Fruit fly (Drosophila melanogaster): Measurements from ENCODE around the gene CG1647.

CG1647 gene

dm6 chr3R:28857287-28858024, 37.4 kb downstream of the CG1647 start (continued):
- peak; percentile 18 for TF ChIP-seq CG18599 (GFP tag; optimal IDR thresholded peaks at IDR 0.05)
- peak; percentile 49 for TF ChIP-seq sisA (GFP tag; IDR thresholded peaks at IDR 0.05)
- TF ChIP-seq dan (GFP tag; IDR thresholded peaks at IDR 0.05) = no peak
- TF ChIP-seq CG17186 (GFP tag; optimal IDR thresholded peaks at IDR 0.05) = no peak
- TF ChIP-seq klu (GFP tag; IDR thresholded peaks at IDR 0.05) = no peak
- TF ChIP-seq tin (GFP tag; optimal IDR thresholded peaks at IDR 0.05) = peak; percentile 15
- peak; percentile 33 for TF ChIP-seq zf30C (GFP tag; optimal IDR thresholded peaks at IDR 0.05)
- TF ChIP-seq CG34224 (GFP tag; IDR thresholded peaks at IDR 0.05; ENCODE audit: partially characterized antibody) = no peak
- peak; percentile 41; the same call in 1 of the 2 replicates for TF ChIP-seq sens-2 (GFP tag; IDR thresholded peaks at IDR 0.05)
- TF ChIP-seq CHES-1-like (GFP tag; optimal IDR thresholded peaks at IDR 0.05) = no peak
- peak; percentile 42 for TF ChIP-seq PHDP (tag; optimal IDR thresholded peaks at IDR 0.05)
- TF ChIP-seq gsb-n (tag; optimal IDR thresholded peaks at IDR 0.05) = no peak
- TF ChIP-seq CG15696 (tag; optimal IDR thresholded peaks at IDR 0.05) = peak; percentile 1
- TF ChIP-seq gcm (GFP tag; optimal IDR thresholded peaks at IDR 0.05) = peak; percentile 29
- TF ChIP-seq Elba2 (GFP tag; optimal IDR thresholded peaks at IDR 0.05) = no peak
- no peak for TF ChIP-seq oc (tag; optimal IDR thresholded peaks at IDR 0.05)
- no peak for TF ChIP-seq MTF-1 (GFP tag; optimal IDR thresholded peaks at IDR 0.05; ENCODE audit: borderline replicate concordance)
- peak; percentile 36 for TF ChIP-seq CG6254 (GFP tag; optimal IDR thresholded peaks at IDR 0.05)
- no peak for TF ChIP-seq repo (GFP tag; optimal IDR thresholded peaks at IDR 0.05)
- no peak for TF ChIP-seq D19B (GFP tag; optimal IDR thresholded peaks at IDR 0.05)
- TF ChIP-seq pho (GFP tag; optimal IDR thresholded peaks at IDR 0.05) = no peak
- peak; percentile 39; the same call in 1 of the 2 replicates for TF ChIP-seq slbo (GFP tag; IDR thresholded peaks at IDR 0.05)
- no peak for TF ChIP-seq CrebB (tag; optimal IDR thresholded peaks at IDR 0.05)
- no peak for TF ChIP-seq bowl (GFP tag; IDR thresholded peaks at IDR 0.05)
- TF ChIP-seq CG10431 (GFP tag; optimal IDR thresholded peaks at IDR 0.05) = no peak
- peak; percentile 64 for TF ChIP-seq dysf (GFP tag; IDR thresholded peaks at IDR 0.05)
- TF ChIP-seq sr (GFP tag; IDR thresholded peaks at IDR 0.05) = no peak
- TF ChIP-seq CG12219 (GFP tag; optimal IDR thresholded peaks at IDR 0.05) = peak; percentile 31
- no peak for TF ChIP-seq CG4282 (GFP tag; optimal IDR thresholded peaks at IDR 0.05)
- no peak for TF ChIP-seq cg (GFP tag; optimal IDR thresholded peaks at IDR 0.05)
- TF ChIP-seq CG16815 (GFP tag; optimal IDR thresholded peaks at IDR 0.05) = no peak
- no peak for TF ChIP-seq rib (GFP tag; IDR thresholded peaks at IDR 0.05)
- TF ChIP-seq Atf6 (GFP tag; IDR thresholded peaks at IDR 0.05) = 0 out of 2 replicates have a peak, but pooled peaks have one; percentile 21
- peak; percentile 64 for TF ChIP-seq Ptx1 (GFP tag; IDR thresholded peaks at IDR 0.05)
- no peak for TF ChIP-seq CG6813 (GFP tag; optimal IDR thresholded peaks at IDR 0.05)
- TF ChIP-seq emc (GFP tag; optimal IDR thresholded peaks at IDR 0.05) = no peak
- no peak for TF ChIP-seq gro (GFP tag; optimal IDR thresholded peaks at IDR 0.05)
- TF ChIP-seq CG13296 (GFP tag; optimal IDR thresholded peaks at IDR 0.05) = no peak
- peak; percentile 35 for TF ChIP-seq pnt (GFP tag; optimal IDR thresholded peaks at IDR 0.05)
- TF ChIP-seq CG15073 (GFP tag; optimal IDR thresholded peaks at IDR 0.05) = no peak
- no peak for TF ChIP-seq CG10147 (GFP tag; optimal IDR thresholded peaks at IDR 0.05)
- TF ChIP-seq CG16863 (GFP tag; optimal IDR thresholded peaks at IDR 0.05) = peak; percentile 38
- TF ChIP-seq lov (optimal IDR thresholded peaks at IDR 0.05) = no peak
- no peak for TF ChIP-seq lov (GFP tag; IDR thresholded peaks at IDR 0.05)
- peak; percentile 33; the same call in 1 of the 3 replicates for TF ChIP-seq tgo (GFP tag; IDR thresholded peaks at IDR 0.05)
- TF ChIP-seq btn (GFP tag; optimal IDR thresholded peaks at IDR 0.05) = no peak
- no peak for TF ChIP-seq CG10267 (tag; optimal IDR thresholded peaks at IDR 0.05)
- peak; percentile 78 for TF ChIP-seq ci (GFP tag; IDR thresholded peaks at IDR 0.05)
- no peak; the same call in 1 of the 2 replicates for TF ChIP-seq CG11696 (GFP tag; IDR thresholded peaks at IDR 0.05)
- no peak for TF ChIP-seq CG3163 (GFP tag; optimal IDR thresholded peaks at IDR 0.05)
